Fruit fly (Drosophila melanogaster) ovary, adult (tissue): Measurements from ENCODE around the gene frtz.

ENCODE experiments used
- CG17801 ChIP-seq: fragments of 200-800 bp; optimal IDR thresholded peaks from 2 replicates; lab custom pipeline; 2019; ENCODE audit warnings: missing biosample characterization, mild to moderate bottlenecking, missing genetic modification characterization, moderate library complexity; ENCODE audit not compliant: partially characterized antibody

frtz gene

DNA sequence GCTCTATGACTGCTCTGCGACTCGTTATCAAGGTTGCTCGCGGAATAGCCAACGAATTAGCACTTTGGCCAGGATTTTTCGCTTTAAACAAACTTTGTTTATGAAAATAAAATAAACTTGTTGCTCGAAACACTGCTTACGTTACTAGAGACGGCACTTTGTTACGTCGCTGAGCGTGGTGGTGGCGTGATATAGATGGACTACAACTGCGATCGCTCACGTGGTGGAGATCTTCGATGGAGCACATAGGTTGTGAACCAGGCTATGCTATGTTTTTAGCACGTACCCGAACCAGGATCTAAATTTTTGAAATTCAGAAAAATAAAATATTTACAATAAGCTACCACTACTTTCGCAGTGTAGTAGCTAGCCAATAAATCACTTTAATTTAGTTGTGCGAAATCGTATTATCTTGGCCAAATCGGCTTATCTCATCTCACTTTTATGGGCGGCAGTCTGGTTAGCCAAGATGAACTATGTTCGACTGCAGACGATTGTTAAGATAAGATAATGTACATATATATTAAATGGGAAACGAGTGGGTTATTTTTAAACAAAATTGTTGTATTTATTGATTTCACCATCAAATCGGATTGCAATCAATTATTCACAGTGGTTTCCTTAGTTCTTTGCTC lies at the start of gene frtz:
Gene frtz, minus strand, starts transcription at position 153 of the 635 bp plus-strand sequence.
- no peak for TF ChIP-seq CG17801 (GFP tag; lab: Kevin White, UChicago)

DNA sequence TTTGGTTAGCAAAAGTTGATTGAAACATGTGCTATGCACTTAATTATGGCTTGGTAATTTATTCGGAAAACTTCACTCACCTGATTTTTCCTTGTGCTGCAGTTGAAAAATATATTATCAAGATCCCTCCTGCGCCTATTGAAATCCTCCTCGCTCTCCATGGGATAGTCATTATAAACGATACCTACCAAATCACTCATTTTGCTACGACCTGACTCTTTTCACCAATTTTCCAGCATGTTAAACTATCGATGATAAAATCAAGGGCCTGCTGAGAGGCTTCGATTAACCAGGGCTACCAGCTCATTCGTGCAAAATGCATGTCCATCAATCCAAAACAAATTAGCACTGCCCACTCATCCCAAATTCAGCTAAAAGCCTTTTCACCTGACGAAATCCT lies 43.2 kb upstream of the frtz start, which contains the start of gene CG17650:
Gene CG17650, minus strand, starts transcription at position 241 of the 400 bp plus-strand sequence.
- no peak for TF ChIP-seq CG17801 (GFP tag; lab: Kevin White, UChicago)

DNA sequence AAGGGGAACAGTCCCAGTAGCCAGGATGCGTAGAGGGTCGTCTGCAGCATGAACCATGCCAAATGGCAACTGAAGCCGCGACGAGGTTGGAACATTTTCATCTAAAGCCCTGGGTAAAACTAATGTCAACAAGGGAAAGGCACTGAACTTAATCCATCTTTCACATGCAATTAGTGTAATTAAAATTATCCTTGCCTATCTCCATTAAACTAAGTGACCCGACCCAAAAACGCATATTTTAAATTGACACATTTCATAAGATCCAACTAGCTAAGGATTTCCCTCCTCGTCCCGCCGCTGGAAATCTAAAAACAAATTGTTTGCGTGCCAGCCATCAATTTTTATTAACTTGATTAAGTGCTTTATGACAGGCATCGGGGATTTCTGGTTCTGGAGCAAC lies 40.7 kb upstream of the frtz start, which contains the start of gene Gr22f:
Gene Gr22f, minus strand, starts transcription at position 101 of the 400 bp plus-strand sequence.
- no peak for TF ChIP-seq CG17801 (GFP tag; lab: Kevin White, UChicago)

DNA sequence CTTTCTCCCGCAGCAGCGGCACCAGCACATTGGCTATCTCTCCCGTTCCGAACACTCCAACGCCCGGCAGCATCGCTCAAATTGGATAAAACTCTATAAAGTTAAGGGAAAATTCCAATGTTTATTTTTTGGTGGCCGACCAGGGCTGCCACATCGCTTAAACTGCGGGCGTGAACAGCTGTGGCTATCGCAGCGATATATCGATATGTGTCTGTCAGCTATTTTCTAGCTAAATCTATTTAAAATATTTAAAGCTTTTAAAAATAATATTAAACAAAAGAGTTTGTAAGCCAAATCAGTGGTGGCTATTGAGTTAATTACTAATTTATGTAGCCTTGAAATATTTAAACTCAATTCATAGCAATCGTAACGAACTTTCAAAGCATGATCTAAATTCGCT lies 36.3 kb upstream of the frtz start, which contains the start of the genes CG17712 and CG17648:
Gene CG17712, minus strand, starts transcription at position 170 of the 400 bp plus-strand sequence.
Gene CG17648, plus strand, starts transcription at position 356 of the 400 bp plus-strand sequence.
- TF ChIP-seq CG17801 (GFP tag; lab: Kevin White, UChicago), result no peak

DNA sequence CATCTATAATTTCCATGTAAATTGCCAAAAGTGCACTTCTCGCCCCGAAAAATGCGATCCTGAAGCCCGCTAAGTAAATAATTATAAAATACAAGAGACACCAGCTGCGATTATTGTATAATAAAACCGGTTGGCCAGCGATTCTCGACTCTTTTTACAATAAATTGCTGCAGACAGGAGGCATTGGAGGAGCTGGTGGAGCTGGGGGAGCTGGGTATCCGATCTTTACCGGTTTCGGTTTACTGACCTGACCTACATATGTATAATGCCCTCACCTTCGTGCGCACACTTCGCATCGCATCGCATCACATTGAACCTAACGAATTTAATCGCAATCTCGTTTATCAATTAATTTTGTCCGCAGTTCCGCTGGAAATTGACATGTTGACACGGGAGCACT lies 32.8 kb upstream of the frtz start:
- TF ChIP-seq CG17801 (GFP tag; lab: Kevin White, UChicago), result no peak

DNA sequence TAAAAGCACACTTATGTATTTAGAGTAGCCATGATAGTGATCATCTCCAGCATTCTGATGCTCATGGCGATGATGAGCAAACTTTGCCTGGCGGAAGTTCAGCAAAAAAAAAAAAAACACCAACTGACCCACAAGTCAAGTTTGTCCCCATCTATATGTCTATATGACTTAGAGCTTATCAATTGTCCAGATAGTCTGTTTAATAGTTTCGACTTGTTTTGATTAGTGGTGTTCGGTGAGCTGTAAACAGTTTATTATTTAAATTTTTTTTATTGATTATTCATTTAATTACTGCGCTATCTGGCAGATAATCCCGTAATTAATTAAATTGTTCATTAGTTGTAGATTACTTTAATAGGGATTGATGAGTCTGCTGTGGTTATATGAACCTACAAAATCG lies 28.1 kb upstream of the frtz start:
- no peak for TF ChIP-seq CG17801 (GFP tag; lab: Kevin White, UChicago)

DNA sequence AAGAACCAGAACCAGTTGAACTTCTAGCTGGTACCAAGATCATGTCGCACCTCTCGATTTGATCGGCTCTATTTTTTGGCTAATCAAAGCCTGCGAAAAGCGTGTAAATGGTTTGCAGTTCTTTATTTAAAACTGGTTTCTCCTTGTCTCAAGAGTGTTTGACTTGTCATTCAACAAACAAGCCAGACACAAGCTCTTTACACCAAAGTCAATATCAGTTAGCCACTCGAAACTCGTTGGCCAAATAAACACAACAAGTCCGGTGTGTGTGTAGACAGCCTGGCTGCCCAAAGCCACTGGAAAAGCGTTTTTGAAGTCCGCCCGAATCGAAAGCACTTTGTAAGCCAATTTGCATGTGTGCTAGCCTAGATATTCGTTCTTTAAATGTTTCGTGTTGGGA lies 24.4 kb upstream of the frtz start:
- TF ChIP-seq CG17801 (GFP tag; lab: Kevin White, UChicago), result no peak

DNA sequence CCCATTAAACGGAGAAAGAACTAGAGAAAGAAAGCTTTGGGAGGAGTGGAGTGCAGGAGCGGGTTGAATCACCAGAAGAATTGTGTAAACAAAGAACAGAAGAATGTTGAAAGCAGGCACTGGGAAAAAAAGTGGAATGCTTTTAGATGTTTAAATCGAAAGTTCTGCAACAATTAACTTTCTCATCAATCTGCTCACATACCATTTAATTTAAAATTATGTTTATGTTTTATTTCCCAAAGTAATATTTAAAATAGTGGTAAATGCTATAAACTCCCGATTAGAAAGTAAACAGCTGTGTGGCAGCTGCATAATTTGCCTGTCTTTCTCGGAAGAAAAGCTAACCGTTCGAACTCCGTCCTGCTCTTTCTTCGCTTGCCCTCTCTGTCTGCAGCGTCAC lies 22.4 kb upstream of the frtz start:
- no peak for TF ChIP-seq CG17801 (GFP tag; lab: Kevin White, UChicago)

DNA sequence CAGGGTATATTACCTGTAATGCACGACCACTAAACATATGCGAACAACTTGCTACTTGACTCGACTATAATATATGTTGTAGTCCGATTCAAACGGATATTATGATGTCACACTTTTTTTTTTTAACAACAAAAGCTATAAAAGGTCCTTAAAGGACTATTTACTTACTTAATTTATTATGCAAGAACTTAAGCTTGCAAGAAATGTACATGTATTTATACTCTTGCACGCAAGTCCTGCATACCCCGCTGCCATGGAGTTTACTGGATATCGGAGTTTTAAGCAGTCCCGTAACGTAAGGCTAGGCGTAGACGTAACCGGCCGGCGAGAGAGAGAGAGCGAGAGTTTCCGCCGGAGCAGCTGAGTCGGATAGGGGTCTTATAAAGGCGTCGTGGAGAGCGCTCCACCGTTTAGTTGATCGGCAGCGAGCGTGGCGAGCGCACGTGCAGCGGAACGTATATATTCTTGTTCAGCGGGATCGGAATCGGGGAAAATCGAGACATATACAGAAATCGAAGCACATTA lies 21.5 kb upstream of the frtz start:
- TF ChIP-seq CG17801 (GFP tag; lab: Kevin White, UChicago), result peak; percentile 63

DNA sequence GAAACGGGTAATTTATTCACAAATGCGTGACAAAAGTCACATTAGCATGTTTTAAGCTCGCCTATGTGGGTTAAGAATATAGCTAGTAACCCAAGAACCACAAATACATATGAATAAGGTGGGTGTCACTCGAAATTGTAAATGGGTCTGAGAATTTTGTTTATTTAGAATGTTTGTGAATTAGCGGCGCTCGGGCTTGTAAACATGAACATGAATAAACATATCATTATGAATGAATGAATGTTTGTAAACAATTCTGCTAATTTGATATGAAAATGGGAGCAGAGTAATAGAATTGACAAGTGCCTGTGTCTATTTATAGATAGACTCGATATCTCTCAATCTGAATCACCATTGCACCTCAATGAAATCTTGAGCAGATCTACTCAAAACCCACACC lies 19.5 kb upstream of the frtz start:
- TF ChIP-seq CG17801 (GFP tag; lab: Kevin White, UChicago), result no peak

DNA sequence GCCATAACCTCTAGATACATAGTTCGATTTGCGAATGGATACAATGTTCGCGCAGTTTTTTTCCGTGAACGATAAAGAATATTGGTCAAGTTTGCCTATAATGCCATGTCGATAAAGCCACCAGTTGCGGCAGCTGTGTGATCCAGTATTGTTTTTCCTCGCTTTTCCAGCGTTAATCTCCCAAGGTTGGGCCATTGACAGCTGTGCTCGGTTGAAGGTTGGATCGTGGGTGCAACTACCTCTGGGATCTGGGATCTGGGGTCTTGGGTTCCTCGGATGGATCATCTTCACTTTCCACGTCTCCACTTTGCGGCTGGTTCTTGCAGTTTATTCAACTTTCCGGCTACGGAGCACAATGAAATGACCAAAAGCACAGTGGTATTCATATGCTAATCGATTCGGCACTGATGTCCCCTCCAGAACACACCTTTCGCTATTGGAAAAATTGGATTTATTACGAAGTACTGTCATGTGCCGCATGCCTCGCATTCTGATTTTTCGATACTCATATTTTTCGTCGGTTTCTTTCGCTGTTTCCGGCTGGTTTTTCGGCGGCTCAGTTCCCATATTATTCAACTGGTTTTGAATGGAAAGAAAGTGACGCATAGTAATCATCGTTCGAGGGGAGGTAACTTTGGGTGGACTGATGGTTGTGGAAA lies 17.6 kb upstream of the frtz start:
- no peak for TF ChIP-seq CG17801 (GFP tag; lab: Kevin White, UChicago)

DNA sequence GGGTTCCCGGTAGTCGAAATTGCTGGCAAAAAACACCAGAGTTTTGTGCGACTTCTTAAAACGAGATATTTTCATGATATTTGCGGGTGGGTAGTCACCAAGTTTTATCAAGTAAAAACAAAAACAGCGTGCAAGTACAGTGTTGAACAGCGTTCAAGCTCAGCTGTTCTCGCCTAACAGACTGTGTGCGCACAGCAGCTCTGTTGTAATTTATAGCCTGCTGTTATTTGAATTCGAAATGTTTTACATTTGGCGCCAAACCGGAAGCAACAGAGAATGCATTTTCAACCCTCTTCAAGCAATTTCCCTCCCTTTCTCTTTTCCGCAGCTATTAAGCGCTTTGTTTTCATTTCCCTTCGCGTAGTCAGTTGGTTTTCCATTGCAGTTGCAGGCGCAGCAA lies 16.5 kb upstream of the frtz start, which contains the start of the genes CG17652 and CG17646:
Gene CG17652, minus strand, starts transcription at position 168 of the 400 bp plus-strand sequence.
Gene CG17646, plus strand, starts transcription at position 336 of the 400 bp plus-strand sequence.
- no peak for TF ChIP-seq CG17801 (GFP tag; lab: Kevin White, UChicago)

DNA sequence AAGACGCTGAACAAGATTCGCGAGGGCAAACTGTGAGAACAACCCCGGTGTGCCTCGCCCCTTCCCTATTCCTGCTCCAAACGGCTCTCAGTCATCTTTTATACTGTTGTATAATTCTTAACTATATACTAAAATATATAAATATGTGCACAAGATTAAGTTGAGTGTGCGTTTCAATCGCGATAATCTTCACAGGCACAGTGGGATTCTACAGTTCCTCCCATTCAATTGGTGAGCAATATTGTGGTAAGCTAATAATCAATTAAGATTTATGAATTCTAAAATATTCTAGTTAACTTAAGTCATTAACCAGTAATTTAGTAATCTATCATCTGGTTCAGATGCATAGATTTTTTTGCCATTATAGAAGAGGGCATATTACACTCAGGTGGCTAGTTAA lies 15.3 kb upstream of the frtz start:
- peak; percentile 35 for TF ChIP-seq CG17801 (GFP tag; lab: Kevin White, UChicago)

DNA sequence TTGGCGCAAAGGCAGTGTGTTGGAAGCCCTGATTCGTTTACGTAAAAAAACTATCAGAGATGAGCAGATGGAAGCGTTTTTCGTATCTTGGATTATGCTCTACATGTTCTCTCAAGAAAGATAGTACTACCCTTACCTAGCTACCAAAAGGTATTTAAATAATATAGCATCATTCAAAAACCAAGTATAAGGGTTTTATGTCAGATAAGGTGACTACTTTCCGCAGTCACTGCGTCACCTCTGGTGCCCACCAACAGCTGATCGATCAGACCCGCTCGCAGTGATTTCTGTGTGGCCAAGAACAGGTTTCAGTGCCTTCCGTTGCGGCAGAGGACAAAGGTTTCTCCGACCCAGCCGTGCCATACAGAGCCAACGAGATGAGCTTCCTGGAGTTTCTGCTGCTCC lies 14.0 kb upstream of the frtz start, which contains the start of the genes Eno and CG31937:
Gene Eno, minus strand, starts transcription at position 30 of the 405 bp plus-strand sequence.
Gene CG31937, plus strand, starts transcription at position 281 of the 405 bp plus-strand sequence.
- TF ChIP-seq CG17801 (GFP tag; lab: Kevin White, UChicago), result peak; percentile 60

DNA sequence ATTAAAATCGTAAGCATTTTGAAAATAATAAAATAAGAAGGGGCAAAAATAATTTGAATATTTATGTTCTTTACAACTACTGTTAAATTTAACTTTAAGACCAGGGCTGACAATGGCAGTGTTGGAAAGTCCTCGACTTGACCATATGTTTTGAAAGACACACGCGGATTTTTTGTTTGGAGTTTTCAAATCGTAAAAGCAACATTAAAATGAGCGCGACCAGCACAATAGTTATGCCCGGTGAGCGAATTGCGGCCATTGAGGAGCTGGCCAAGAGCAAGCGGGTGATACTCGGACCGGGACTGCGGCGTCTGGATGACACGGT lies 12.9 kb upstream of the frtz start, which contains the start of gene Rrp40:
Gene Rrp40, plus strand, starts transcription at position 113 of the 325 bp plus-strand sequence.
- TF ChIP-seq CG17801 (GFP tag; lab: Kevin White, UChicago), result no peak
